Fruit fly (Drosophila melanogaster) whole organism, embryonic: ENCODE data around the gene slf.

Experiments
- Adf1 ChIP-seq: fragments of 200-800 bp; sonication (Bioruptor generic); IDR thresholded peaks from 2 replicates; pipeline ENCODE4 v1.3.6; 2022; ENCODE audit warnings: missing biosample characterization, missing genetic modification characterization
- Atf-2 ChIP-seq: fragments of 200-800 bp; sonication (Bioruptor generic); optimal IDR thresholded peaks from 2 replicates; lab custom pipeline; 2016; ENCODE audit warnings: missing biosample characterization, missing genetic modification characterization
- BEAF-32 ChIP-seq: fragments of 200-800 bp; sonication (Bioruptor generic); optimal IDR thresholded peaks from 3 replicates; lab custom pipeline; 2017; ENCODE audit warnings: missing biosample characterization, missing genetic modification characterization, mild to moderate bottlenecking, moderate library complexity, missing genetic modification reagents
- Bdp1 ChIP-seq: fragments of 200-800 bp; sonication (Bioruptor generic); optimal IDR thresholded peaks from 3 replicates; lab custom pipeline; 2016; ENCODE audit warnings: missing biosample characterization, missing genetic modification characterization
- CG10267 ChIP-seq: fragments of 200-800 bp; sonication (Bioruptor generic); optimal IDR thresholded peaks from 2 replicates; lab custom pipeline; 2018; ENCODE audit warnings: missing biosample characterization, mild to moderate bottlenecking, missing genetic modification characterization, moderate library complexity
- CG10366 ChIP-seq: fragments of 200-800 bp; sonication (Bioruptor generic); IDR thresholded peaks from 2 replicates; pipeline ENCODE4 v1.3.6; 2022; ENCODE audit warnings: missing biosample characterization, missing genetic modification characterization
- CG10565 ChIP-seq: fragments of 200-800 bp; sonication (Bioruptor generic); optimal IDR thresholded peaks from 3 replicates; lab custom pipeline; 2016; ENCODE audit warnings: missing biosample characterization, mild to moderate bottlenecking, missing genetic modification characterization
- CG11093 ChIP-seq: fragments of 200-800 bp; sonication (Bioruptor generic); IDR thresholded peaks from 3 replicates; pipeline ENCODE4 v1.3.6; 2022; ENCODE audit warnings: missing biosample characterization, missing genetic modification characterization
- CG11247 ChIP-seq: fragments of 200-800 bp; sonication (Bioruptor generic); IDR thresholded peaks from 2 replicates; pipeline ENCODE4 v1.3.6; 2022; ENCODE audit warnings: missing biosample characterization, missing genetic modification characterization
- CG11456 ChIP-seq: fragments of 200-800 bp; sonication (Bioruptor generic); IDR thresholded peaks from 3 replicates; pipeline ENCODE4 v1.3.6; 2022; ENCODE audit warnings: missing biosample characterization, missing genetic modification characterization
- CG13624 ChIP-seq: fragments of 200-800 bp; sonication (Bioruptor generic); optimal IDR thresholded peaks from 2 replicates; lab custom pipeline; 2016; ENCODE audit warnings: missing biosample characterization, missing genetic modification characterization
- CG15696 ChIP-seq: fragments of 200-800 bp; sonication (Bioruptor generic); optimal IDR thresholded peaks from 2 replicates; lab custom pipeline; 2019; ENCODE audit warnings: missing biosample characterization, mild to moderate bottlenecking, missing genetic modification characterization, moderate library complexity
- CG17359 ChIP-seq: fragments of 200-800 bp; sonication (Bioruptor generic); optimal IDR thresholded peaks from 3 replicates; lab custom pipeline; 2018; ENCODE audit warnings: missing biosample characterization, mild to moderate bottlenecking, missing genetic modification characterization, moderate library complexity
- CG18262 ChIP-seq: fragments of 200-800 bp; optimal IDR thresholded peaks from 3 replicates; lab custom pipeline; 2019; ENCODE audit warnings: missing biosample characterization, mild to moderate bottlenecking, missing genetic modification characterization, moderate library complexity
- CG1832 ChIP-seq: fragments of 200-800 bp; sonication (Bioruptor generic); optimal IDR thresholded peaks from 2 replicates; lab custom pipeline; 2017; ENCODE audit warnings: missing biosample characterization, mild to moderate bottlenecking, missing genetic modification characterization, inconsistent platforms
- CG30403 ChIP-seq: fragments of 200-800 bp; sonication (Bioruptor generic); optimal IDR thresholded peaks from 3 replicates; lab custom pipeline; 2016; ENCODE audit warnings: missing biosample characterization, missing genetic modification characterization
- CG3065 ChIP-seq: fragments of 200-800 bp; sonication (Bioruptor generic); optimal IDR thresholded peaks from 2 replicates; lab custom pipeline; 2016; ENCODE audit warnings: missing biosample characterization, missing genetic modification characterization
- CG32767 ChIP-seq: fragments of 200-800 bp; sonication (Bioruptor generic); IDR thresholded peaks from 2 replicates; pipeline ENCODE4 v1.3.6; 2022; ENCODE audit warnings: missing biosample characterization, missing genetic modification characterization
- CG34376 ChIP-seq: fragments of 200-800 bp; sonication (Bioruptor generic); optimal IDR thresholded peaks from 2 replicates; lab custom pipeline; 2018; ENCODE audit warnings: missing biosample characterization, mild to moderate bottlenecking, missing genetic modification characterization
- CG43689 ChIP-seq: fragments of 200-800 bp; sonication (Bioruptor generic); IDR thresholded peaks from 2 replicates; pipeline ENCODE4 v1.3.6; 2022; ENCODE audit warnings: missing biosample characterization, missing genetic modification characterization
- CG7556 ChIP-seq: fragments of 200-800 bp; sonication (Bioruptor generic); optimal IDR thresholded peaks from 2 replicates; lab custom pipeline; 2017; ENCODE audit warnings: missing biosample characterization, mild to moderate bottlenecking, missing genetic modification characterization
- CG8765 ChIP-seq: fragments of 200-800 bp; sonication (Bioruptor generic); IDR thresholded peaks from 2 replicates; pipeline ENCODE4 v1.3.6; 2022; ENCODE audit warnings: missing biosample characterization, missing genetic modification characterization
- CG9797 ChIP-seq: fragments of 200-800 bp; sonication (Bioruptor generic); optimal IDR thresholded peaks from 3 replicates; lab custom pipeline; 2018; ENCODE audit warnings: missing biosample characterization, mild to moderate bottlenecking, missing genetic modification characterization
- CTCF ChIP-seq: fragments of 200-800 bp; sonication (Bioruptor generic); optimal IDR thresholded peaks from 2 replicates; lab custom pipeline; 2017; ENCODE audit warnings: missing biosample characterization, mild to moderate bottlenecking, missing genetic modification characterization, moderate library complexity
- CrebB ChIP-seq: fragments of 200-800 bp; sonication (Bioruptor generic); optimal IDR thresholded peaks from 3 replicates; lab custom pipeline; 2018; ENCODE audit warnings: missing biosample characterization, mild to moderate bottlenecking, missing genetic modification characterization
- Doc2 ChIP-seq: fragments of 200-800 bp; sonication (Bioruptor generic); IDR thresholded peaks from 2 replicates; pipeline ENCODE4 v1.3.6; 2022; ENCODE audit warnings: missing biosample characterization, missing genetic modification characterization
- Elba2 ChIP-seq: fragments of 200-800 bp; sonication (Bioruptor generic); optimal IDR thresholded peaks from 3 replicates; lab custom pipeline; 2016; ENCODE audit warnings: missing biosample characterization, missing genetic modification characterization
- H2.0 ChIP-seq: fragments of 200-800 bp; sonication (Bioruptor generic); IDR thresholded peaks from 2 replicates; pipeline ENCODE4 v1.3.6; 2022; ENCODE audit warnings: missing biosample characterization, missing genetic modification characterization
- HLH3B ChIP-seq: fragments of 200-800 bp; sonication (Bioruptor generic); IDR thresholded peaks from 2 replicates; pipeline ENCODE4 v1.3.6; 2022; ENCODE audit warnings: missing biosample characterization, missing genetic modification characterization
- Hey ChIP-seq: fragments of 200-800 bp; sonication (Bioruptor generic); optimal IDR thresholded peaks from 3 replicates; lab custom pipeline; 2018; ENCODE audit warnings: missing biosample characterization, mild to moderate bottlenecking, missing genetic modification characterization
- Nf-YA ChIP-seq: fragments of 200-800 bp; sonication (Bioruptor generic); IDR thresholded peaks from 2 replicates; pipeline ENCODE4 v1.3.6; 2022; ENCODE audit warnings: missing biosample characterization, missing genetic modification characterization
- Ptx1 ChIP-seq: fragments of 200-800 bp; sonication (Bioruptor generic); IDR thresholded peaks from 2 replicates; pipeline ENCODE4 v1.3.6; 2022; ENCODE audit warnings: missing biosample characterization, missing genetic modification characterization
- ato ChIP-seq: fragments of 200-800 bp; sonication (Bioruptor generic); IDR thresholded peaks from 2 replicates; pipeline ENCODE4 v1.3.6; 2022; ENCODE audit warnings: missing biosample characterization, missing genetic modification characterization; ENCODE audit not compliant: partially characterized antibody
- az2 ChIP-seq: fragments of 200-800 bp; sonication (Bioruptor generic); optimal IDR thresholded peaks from 3 replicates; lab custom pipeline; 2016; ENCODE audit warnings: missing biosample characterization, missing genetic modification characterization
- chm ChIP-seq: fragments of 200-800 bp; sonication (Bioruptor generic); IDR thresholded peaks from 2 replicates; pipeline ENCODE4 v1.3.6; 2022; ENCODE audit warnings: missing biosample characterization, missing genetic modification characterization
- crc ChIP-seq: fragments of 200-800 bp; sonication (Bioruptor generic); optimal IDR thresholded peaks from 2 replicates; lab custom pipeline; 2016; ENCODE audit warnings: missing biosample characterization, missing genetic modification characterization
- gcm ChIP-seq: fragments of 200-800 bp; sonication (Bioruptor generic); optimal IDR thresholded peaks from 2 replicates; lab custom pipeline; 2019; ENCODE audit warnings: missing biosample characterization, mild to moderate bottlenecking, missing genetic modification characterization, moderate library complexity
- grau ChIP-seq: fragments of 200-800 bp; optimal IDR thresholded peaks from 3 replicates; lab custom pipeline; 2019; ENCODE audit warnings: missing biosample characterization, mild to moderate bottlenecking, missing genetic modification characterization, moderate library complexity
- ind ChIP-seq: fragments of 200-800 bp; sonication (Bioruptor generic); optimal IDR thresholded peaks from 3 replicates; lab custom pipeline; 2016; ENCODE audit warnings: missing biosample characterization, missing genetic modification characterization
- inv ChIP-seq: fragments of 200-800 bp; sonication (Bioruptor generic); IDR thresholded peaks from 2 replicates; pipeline ENCODE4 v1.3.6; 2022; ENCODE audit warnings: missing biosample characterization, missing genetic modification characterization; ENCODE audit not compliant: partially characterized antibody
- mld ChIP-seq: fragments of 200-800 bp; sonication (Bioruptor generic); IDR thresholded peaks from 3 replicates; pipeline ENCODE4 v1.3.6; 2022; ENCODE audit warnings: missing biosample characterization, missing genetic modification characterization; ENCODE audit not compliant: partially characterized antibody
- oc ChIP-seq: fragments of 200-800 bp; sonication (Bioruptor generic); optimal IDR thresholded peaks from 2 replicates; lab custom pipeline; 2018; ENCODE audit warnings: missing biosample characterization, mild to moderate bottlenecking, missing genetic modification characterization, moderate library complexity
- pb ChIP-seq: fragments of 200-800 bp; sonication (Bioruptor generic); optimal IDR thresholded peaks from 3 replicates; lab custom pipeline; 2016; ENCODE audit warnings: missing biosample characterization, missing genetic modification characterization
- pnt ChIP-seq: fragments of 200-800 bp; sonication (Bioruptor generic); optimal IDR thresholded peaks from 3 replicates; lab custom pipeline; 2016; ENCODE audit warnings: missing biosample characterization, missing genetic modification characterization
- scrt ChIP-seq: fragments of 200-800 bp; sonication (Bioruptor generic); optimal IDR thresholded peaks from 2 replicates; lab custom pipeline; 2018; ENCODE audit warnings: missing biosample characterization, mild to moderate bottlenecking, missing genetic modification characterization, moderate library complexity
- sima ChIP-seq: fragments of 200-800 bp; sonication (Bioruptor generic); optimal IDR thresholded peaks from 2 replicates; lab custom pipeline; 2016; ENCODE audit warnings: missing biosample characterization, missing genetic modification characterization
- sisA ChIP-seq: fragments of 200-800 bp; sonication (Bioruptor generic); IDR thresholded peaks from 2 replicates; pipeline ENCODE4 v1.3.6; 2022; ENCODE audit warnings: missing biosample characterization, missing genetic modification characterization
- slbo ChIP-seq: fragments of 200-800 bp; sonication (Bioruptor generic); IDR thresholded peaks from 2 replicates; pipeline ENCODE4 v1.3.6; 2022; ENCODE audit warnings: missing biosample characterization, missing genetic modification characterization
- sr ChIP-seq: fragments of 200-800 bp; sonication (Bioruptor generic); IDR thresholded peaks from 3 replicates; pipeline ENCODE4 v1.3.6; 2022; ENCODE audit warnings: missing biosample characterization, missing genetic modification characterization
- toy ChIP-seq: fragments of 200-800 bp; sonication (Bioruptor generic); IDR thresholded peaks from 2 replicates; pipeline ENCODE4 v1.3.6; 2022; ENCODE audit warnings: missing biosample characterization, missing genetic modification characterization
- yki ChIP-seq: fragments of >200 bp; optimal IDR thresholded peaks from 3 replicates; lab custom pipeline; 2018
- zfh2 ChIP-seq: fragments of 200-800 bp; sonication (Bioruptor generic); optimal IDR thresholded peaks from 2 replicates; lab custom pipeline; 2016; ENCODE audit warnings: missing biosample characterization, missing genetic modification characterization

Gene slf

DNA sequence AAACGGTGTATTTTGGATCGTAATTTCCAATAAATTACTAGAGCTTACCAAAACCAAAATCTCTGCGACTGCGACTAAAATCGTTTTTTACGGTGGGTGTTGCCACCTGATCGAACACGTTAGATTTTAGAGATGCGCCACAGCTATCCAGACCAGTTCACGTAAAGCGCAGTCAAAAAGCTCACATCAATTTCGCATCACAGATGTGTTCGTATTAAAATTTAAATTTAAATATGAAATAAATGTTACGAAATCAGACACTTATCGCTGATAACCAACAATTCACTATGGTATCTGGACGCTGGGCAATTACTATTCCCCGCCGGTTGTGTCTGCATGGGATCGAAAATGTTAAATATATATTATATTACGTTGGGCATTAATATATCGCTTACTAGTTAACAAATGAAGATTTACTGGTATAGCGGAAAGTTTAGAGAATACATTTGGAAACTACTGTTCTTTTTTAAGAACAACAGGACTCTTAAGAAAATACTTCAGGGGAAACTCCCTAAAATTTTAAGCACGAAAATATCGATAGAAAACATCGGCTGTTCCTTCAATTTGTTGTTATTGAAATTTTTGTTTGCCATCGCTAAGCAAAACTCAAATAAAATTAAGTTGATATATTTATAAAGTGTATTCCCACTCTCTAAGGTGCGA lies 45.6 kb upstream of the slf start, which contains the start of the genes mxt and CG11927 (continued):
- TF ChIP-seq pnt (peak; percentile 56), H2.0 (GFP tag; lab: Robert Waterston, UW) (peak; percentile 44; the same call in 1 of the 2 replicates), ind (GFP tag; lab: Kevin White, UChicago) (peak; percentile 62), gcm (GFP tag; lab: Kevin White, UChicago) (no peak), pb (no peak), CG10267 (tag; lab: Kevin White, UChicago) (peak; percentile 43), scrt (no peak), CG17359 (tag; lab: Kevin White, UChicago) (peak; percentile 8), CG9797 (GFP tag; lab: Kevin White, UChicago) (no peak), CG15696 (peak; percentile 23), CG10565 (GFP tag; lab: Kevin White, UChicago) (no peak), crc (no peak), CG18262 (peak; percentile 40), chm (GFP tag; lab: Robert Waterston, UW) (no peak; the same call in 1 of the 2 replicates), CrebB (tag; lab: Kevin White, UChicago) (no peak), HLH3B (GFP tag; lab: Robert Waterston, UW) (no peak), CG8765 (no peak), CG43689 (GFP tag; lab: Robert Waterston, UW) (no peak), yki (no peak), sima (GFP tag; lab: Kevin White, UChicago) (no peak), inv (GFP tag; lab: Robert Waterston, UW) (peak; percentile 81), CG10366 (GFP tag; lab: Robert Waterston, UW) (peak; percentile 59), CG11247 (GFP tag; lab: Robert Waterston, UW) (peak; percentile 53), Ptx1 (GFP tag; lab: Robert Waterston, UW) (peak; percentile 39; the same call in 1 of the 2 replicates), CG13624 (GFP tag; lab: Kevin White, UChicago) (no peak), CTCF (GFP tag; lab: Kevin White, UChicago) (peak; percentile 4), Hey (tag; lab: Kevin White, UChicago) (no peak), CG32767 (GFP tag; lab: Robert Waterston, UW) (no peak), ato (GFP tag; lab: Robert Waterston, UW) (peak; percentile 58; the same call in 1 of the 2 replicates), grau (tag; lab: Kevin White, UChicago) (peak; percentile 47), Atf-2 (GFP tag; lab: Kevin White, UChicago) (no peak), sisA (GFP tag; lab: Robert Waterston, UW) (peak; percentile 51), Nf-YA (GFP tag; lab: Robert Waterston, UW) (no peak), CG11093 (GFP tag; lab: Robert Waterston, UW) (0 out of 3 replicates have a peak, but pooled peaks have one; percentile 31), Elba2 (GFP tag; lab: Kevin White, UChicago) (no peak), Bdp1 (GFP tag; lab: Kevin White, UChicago) (no peak), az2 (GFP tag; lab: Kevin White, UChicago) (peak; percentile 68), slbo (GFP tag; lab: Robert Waterston, UW) (peak; percentile 86), CG1832 (GFP tag; lab: Kevin White, UChicago) (no peak), toy (GFP tag; lab: Robert Waterston, UW) (no peak), CG30403 (GFP tag; lab: Kevin White, UChicago) (peak; percentile 76), Adf1 (no peak), CG34376 (GFP tag; lab: Kevin White, UChicago) (no peak), CG7556 (no peak), sr (GFP tag; lab: Robert Waterston, UW) (no peak), oc (no peak), BEAF-32 (GFP tag; lab: Kevin White, UChicago) (peak; percentile 86), CG11456 (peak; percentile 75; the same call in 2 of the 3 replicates), Doc2 (GFP tag; lab: Robert Waterston, UW) (no peak), mld (GFP tag; lab: Robert Waterston, UW) (peak; percentile 88; the same call in 2 of the 3 replicates), CG3065 (GFP tag; lab: Kevin White, UChicago) (no peak), zfh2 (GFP tag; lab: Kevin White, UChicago) (peak; percentile 65)
